Worm (Caenorhabditis elegans): ENCODE results near the gene lyst-1.

DNA sequence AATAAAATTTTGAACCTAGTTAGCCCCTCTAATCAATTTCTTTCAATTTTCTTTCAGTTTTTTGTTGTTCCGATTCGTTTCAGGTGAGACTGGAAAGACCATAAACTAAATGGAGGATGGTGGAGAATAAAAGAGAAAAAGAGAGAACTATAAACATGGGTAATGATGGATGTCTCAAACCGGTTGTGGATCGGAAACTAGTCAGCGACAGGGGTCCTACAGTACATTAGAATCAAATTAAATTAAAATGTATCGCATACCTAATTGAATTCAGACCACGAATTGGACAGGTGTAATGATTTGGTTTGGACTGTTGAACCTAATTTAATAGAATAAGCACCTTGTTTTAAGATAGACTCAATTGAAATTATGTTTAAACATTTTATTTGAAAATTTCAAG lies 23.1 kb upstream of the lyst-1 start:
- TF ChIP-seq zag-1 (tag; optimal IDR thresholded peaks at IDR 0.05) (no peak), fos-1 (tag; optimal IDR thresholded peaks at IDR 0.05) (no peak), nhr-11 (tag; optimal IDR thresholded peaks at IDR 0.05) (no peak)
